Worm (Caenorhabditis elegans) whole organism, L4 larva: ENCODE data around the gene sym-1.

ENCODE experiments used
- F10B5.3 ChIP-seq: sonication (generic microtip); optimal IDR thresholded peaks from 2 replicates; lab custom pipeline; 2016; ENCODE audit warnings: mild to moderate bottlenecking, missing genetic modification characterization, missing compliant biosample characterization
- F37D6.2 ChIP-seq: sonication (generic microtip); optimal IDR thresholded peaks from 2 replicates; lab custom pipeline; 2016; ENCODE audit warnings: mild to moderate bottlenecking, missing genetic modification characterization, missing compliant biosample characterization
- T26A8.4 ChIP-seq: fragments of 200-800 bp; sonication (Bioruptor generic); IDR thresholded peaks from 2 replicates; pipeline ENCODE4 v1.3.6; 2022; ENCODE audit warnings: missing genetic modification characterization, missing compliant biosample characterization
- aha-1 ChIP-seq: fragments of 150-350 bp; peaks from one replicate; lab custom pipeline; 2014; ENCODE audit warnings: missing biosample characterization, missing genetic modification characterization
- aly-2 ChIP-seq: sonication (generic microtip); optimal IDR thresholded peaks from 2 replicates; lab custom pipeline; 2018; ENCODE audit warnings: missing biosample characterization, missing genetic modification characterization
- ceh-28 ChIP-seq: fragments of 150-350 bp; optimal IDR thresholded peaks from 2 replicates; lab custom pipeline; 2014; ENCODE audit warnings: missing biosample characterization, missing genetic modification reagents, missing genetic modification characterization
- ctbp-1 ChIP-seq: fragments of 200-800 bp; sonication (Bioruptor generic); IDR thresholded peaks from 2 replicates; pipeline ENCODE4 v1.3.6; 2022; ENCODE audit warnings: missing genetic modification reagents, missing genetic modification characterization, missing compliant biosample characterization
- daf-16 ChIP-seq, 3 experiments: sonication (generic microtip); optimal IDR thresholded peaks; 2 replicates each; lab custom pipeline; 2016 to 2017; ENCODE audit warnings: missing genetic modification characterization in 3 of 3, missing genetic modification reagents in 3 of 3, mild to moderate bottlenecking in 2 of 3, missing compliant biosample characterization in 2 of 3, missing biosample characterization in 1 of 3, moderate library complexity in 1 of 3
- daf-19 ChIP-seq: fragments of 200-800 bp; sonication (Bioruptor generic); conservative IDR thresholded peaks from 2 replicates; pipeline ENCODE4 v1.3.6; 2022; ENCODE audit warnings: missing genetic modification characterization, missing compliant biosample characterization
- dmd-8 ChIP-seq: fragments of 200-800 bp; sonication (Bioruptor generic); IDR thresholded peaks from 2 replicates; pipeline ENCODE4 v1.3.6; 2022; ENCODE audit warnings: missing genetic modification characterization, missing compliant biosample characterization
- duxl-1 ChIP-seq: sonication (generic microtip); optimal IDR thresholded peaks from 2 replicates; lab custom pipeline; 2016; ENCODE audit warnings: mild to moderate bottlenecking, missing genetic modification characterization, moderate library complexity, missing compliant biosample characterization; ENCODE audit not compliant: poor library complexity
- egl-27 ChIP-seq: sonication (generic microtip); optimal IDR thresholded peaks from 3 replicates; lab custom pipeline; 2017; ENCODE audit warnings: missing biosample characterization, missing genetic modification reagents, missing genetic modification characterization
- fkh-10 ChIP-seq: fragments of 150-350 bp; optimal IDR thresholded peaks from 2 replicates; lab custom pipeline; 2014; ENCODE audit warnings: missing biosample characterization, missing genetic modification reagents, missing genetic modification characterization
- fos-1 ChIP-seq: fragments of 150-350 bp; optimal IDR thresholded peaks from 2 replicates; lab custom pipeline; 2014; ENCODE audit warnings: missing biosample characterization, missing genetic modification characterization
- hlh-11 ChIP-seq: fragments of 200-800 bp; sonication (Bioruptor generic); optimal IDR thresholded peaks from 2 replicates; lab custom pipeline; 2018; ENCODE audit warnings: mild to moderate bottlenecking, missing genetic modification characterization, missing compliant biosample characterization
- hlh-30 ChIP-seq: sonication (generic microtip); optimal IDR thresholded peaks from 2 replicates; lab custom pipeline; 2017; ENCODE audit warnings: antibody characterized with exemption, mild to moderate bottlenecking, missing genetic modification characterization, missing compliant biosample characterization; ENCODE audit not compliant: insufficient read depth
- jun-1 ChIP-seq: fragments of 150-350 bp; optimal IDR thresholded peaks from 2 replicates; lab custom pipeline; 2014; ENCODE audit warnings: missing biosample characterization, missing genetic modification reagents, missing genetic modification characterization
- lim-7 ChIP-seq: fragments of 200-800 bp; sonication (Bioruptor generic); IDR thresholded peaks from 2 replicates; pipeline ENCODE4 v1.3.6; 2022; ENCODE audit warnings: missing genetic modification characterization, missing compliant biosample characterization
- lin-13 ChIP-seq: fragments of 150-350 bp; optimal IDR thresholded peaks from 2 replicates; lab custom pipeline; 2014; ENCODE audit warnings: missing biosample characterization, missing genetic modification reagents, missing genetic modification characterization
- lin-15B ChIP-seq: fragments of 150-350 bp; sonication (generic microtip); optimal IDR thresholded peaks from 3 replicates; lab custom pipeline; 2014; ENCODE audit warnings: missing biosample characterization, missing genetic modification characterization
- lin-29 ChIP-seq: fragments of 200-800 bp; sonication (Bioruptor generic); IDR thresholded peaks from 2 replicates; pipeline ENCODE4 v1.3.6; 2022; ENCODE audit warnings: missing genetic modification reagents, missing genetic modification characterization, missing compliant biosample characterization
- lin-38 ChIP-seq: fragments of 200-800 bp; sonication (Bioruptor generic); IDR thresholded peaks from 2 replicates; pipeline ENCODE4 v1.3.6; 2022; ENCODE audit warnings: missing genetic modification reagents, missing genetic modification characterization, missing compliant biosample characterization
- madf-5 ChIP-seq, 2 experiments: fragments of 200-800 bp; sonication (Bioruptor generic); IDR thresholded peaks; 2 replicates each; pipeline ENCODE4 v1.3.6; 2022; ENCODE audit warnings: missing compliant biosample characterization in 2 of 2, missing genetic modification characterization in 2 of 2
- madf-9 ChIP-seq: fragments of 200-800 bp; sonication (Bioruptor generic); conservative IDR thresholded peaks from 2 replicates; pipeline ENCODE4 v1.3.6; 2022; ENCODE audit warnings: missing genetic modification reagents, missing genetic modification characterization, missing compliant biosample characterization
- mdt-29 ChIP-seq: fragments of 200-800 bp; sonication (Bioruptor generic); IDR thresholded peaks from 2 replicates; pipeline ENCODE4 v1.3.6; 2022; ENCODE audit warnings: missing genetic modification reagents, missing genetic modification characterization, missing compliant biosample characterization
- mes-2 ChIP-seq: sonication (generic microtip); optimal IDR thresholded peaks from 2 replicates; lab custom pipeline; 2016; ENCODE audit warnings: missing genotype, mild to moderate bottlenecking, missing genetic modification characterization, missing compliant biosample characterization; ENCODE audit not compliant: poor library complexity, severe bottlenecking
- mxl-3 ChIP-seq: fragments of 200-800 bp; sonication (Bioruptor generic); optimal IDR thresholded peaks from 2 replicates; lab custom pipeline; 2018; ENCODE audit warnings: mild to moderate bottlenecking, missing genetic modification characterization, missing compliant biosample characterization
- nhr-10 ChIP-seq: fragments of 150-350 bp; optimal IDR thresholded peaks from 2 replicates; lab custom pipeline; 2014; ENCODE audit warnings: missing biosample characterization, missing genetic modification characterization
- nhr-237 ChIP-seq: sonication (generic microtip); optimal IDR thresholded peaks from 2 replicates; lab custom pipeline; 2017; ENCODE audit warnings: missing biosample characterization, missing genetic modification characterization
- nhr-28 ChIP-seq: fragments of 150-350 bp; optimal IDR thresholded peaks from 2 replicates; lab custom pipeline; 2014; ENCODE audit warnings: missing biosample characterization, missing genetic modification characterization
- nhr-48 ChIP-seq: sonication (generic microtip); optimal IDR thresholded peaks from 2 replicates; lab custom pipeline; 2016; ENCODE audit warnings: mild to moderate bottlenecking, missing genetic modification characterization, missing compliant biosample characterization
- nhr-6 ChIP-seq: fragments of 150-350 bp; optimal IDR thresholded peaks from 2 replicates; lab custom pipeline; 2014; ENCODE audit warnings: missing biosample characterization, missing genetic modification characterization
- nhr-76 ChIP-seq: fragments of 150-350 bp; optimal IDR thresholded peaks from 2 replicates; lab custom pipeline; 2014; ENCODE audit warnings: missing biosample characterization, missing genetic modification characterization
- pha-4 ChIP-seq, 2 experiments: fragments of 150-350 bp in 1 of 2; fragments of 200-800 bp in 1 of 2; sonication (Bioruptor generic) in 1 of 2; IDR thresholded peaks in 1 of 2; optimal IDR thresholded peaks in 1 of 2; 2 replicates each; pipeline versions ENCODE4 v1.3.6 to Lab custom; 2014 to 2022; ENCODE audit warnings: missing genetic modification characterization in 2 of 2, missing genetic modification reagents in 2 of 2, missing biosample characterization in 1 of 2, missing compliant biosample characterization in 1 of 2
- rbr-2 ChIP-seq: sonication (generic microtip); optimal IDR thresholded peaks from 2 replicates; lab custom pipeline; 2016; ENCODE audit warnings: missing genotype, missing genetic modification characterization, missing compliant biosample characterization
- sdz-12 ChIP-seq: fragments of 200-800 bp; sonication (Bioruptor generic); optimal IDR thresholded peaks from 2 replicates; lab custom pipeline; 2018; ENCODE audit warnings: mild to moderate bottlenecking, missing genetic modification characterization, missing compliant biosample characterization
- skn-1 ChIP-seq: fragments of 150-350 bp; optimal IDR thresholded peaks from 2 replicates; lab custom pipeline; 2014; ENCODE audit warnings: missing biosample characterization, missing genetic modification characterization
- snpc-1.2 ChIP-seq: fragments of 200-800 bp; sonication (Bioruptor generic); IDR thresholded peaks from 2 replicates; pipeline ENCODE4 v1.3.6; 2022; ENCODE audit warnings: missing genetic modification reagents, missing genetic modification characterization, missing compliant biosample characterization
- spr-1 ChIP-seq: sonication (generic microtip); optimal IDR thresholded peaks from 2 replicates; lab custom pipeline; 2016; ENCODE audit warnings: mild to moderate bottlenecking, missing genetic modification characterization, missing compliant biosample characterization
- spr-3 ChIP-seq: fragments of 200-800 bp; sonication (Bioruptor generic); optimal IDR thresholded peaks from 2 replicates; lab custom pipeline; 2018; ENCODE audit warnings: mild to moderate bottlenecking, missing genetic modification characterization, missing compliant biosample characterization
- tag-97 ChIP-seq: fragments of 200-800 bp; sonication (Bioruptor generic); IDR thresholded peaks from 2 replicates; pipeline ENCODE4 v1.3.6; 2022; ENCODE audit warnings: missing genetic modification characterization, missing compliant biosample characterization
- unc-39 ChIP-seq: sonication (generic microtip); optimal IDR thresholded peaks from 2 replicates; lab custom pipeline; 2017; ENCODE audit warnings: missing biosample characterization, missing genetic modification characterization
- unc-62 ChIP-seq, 3 experiments: fragments of 150-350 bp in 1 of 3; sonication (generic microtip); optimal IDR thresholded peaks in 2 of 3; peaks in 1 of 3; 1 replicate in 1 of 3; 2 replicates in 2 of 3; lab custom pipeline; 2014 to 2017; ENCODE audit warnings: missing biosample characterization in 3 of 3, missing genetic modification characterization in 3 of 3, missing genetic modification reagents in 3 of 3, missing genotype in 1 of 3
- zfp-2 ChIP-seq: sonication (generic microtip); optimal IDR thresholded peaks from 2 replicates; lab custom pipeline; 2016; ENCODE audit warnings: mild to moderate bottlenecking, missing genetic modification characterization, missing compliant biosample characterization
- zip-11 ChIP-seq: fragments of 200-800 bp; sonication (Bioruptor generic); IDR thresholded peaks from 2 replicates; pipeline ENCODE4 v1.3.6; 2022; ENCODE audit warnings: missing genetic modification characterization, missing compliant biosample characterization
- ztf-11 ChIP-seq: fragments of 150-350 bp; optimal IDR thresholded peaks from 2 replicates; lab custom pipeline; 2014; ENCODE audit warnings: missing biosample characterization, missing genetic modification characterization

The sym-1 gene

ce11 chrX:14561416-14561973 lies 19.9 kb upstream of the sym-1 start (continued):
- no peak for TF ChIP-seq daf-16 (GFP tag; optimal IDR thresholded peaks at IDR 0.05; lab: Kevin White, UChicago)
- peak; percentile 53 for TF ChIP-seq daf-16 (tag; optimal IDR thresholded peaks at IDR 0.05; lab: Kevin White, UChicago)
- no peak for TF ChIP-seq duxl-1
- TF ChIP-seq madf-5 (GFP tag; IDR thresholded peaks at IDR 0.05; lab: Robert Waterston, UW): no peak
- TF ChIP-seq mxl-3 (GFP tag; lab: Kevin White, UChicago): no peak
- TF ChIP-seq unc-39: no peak
- peak; percentile 81 for TF ChIP-seq hlh-11 (tag; lab: Kevin White, UChicago)
- TF ChIP-seq nhr-237 (tag; lab: Kevin White, UChicago): no peak

DNA sequence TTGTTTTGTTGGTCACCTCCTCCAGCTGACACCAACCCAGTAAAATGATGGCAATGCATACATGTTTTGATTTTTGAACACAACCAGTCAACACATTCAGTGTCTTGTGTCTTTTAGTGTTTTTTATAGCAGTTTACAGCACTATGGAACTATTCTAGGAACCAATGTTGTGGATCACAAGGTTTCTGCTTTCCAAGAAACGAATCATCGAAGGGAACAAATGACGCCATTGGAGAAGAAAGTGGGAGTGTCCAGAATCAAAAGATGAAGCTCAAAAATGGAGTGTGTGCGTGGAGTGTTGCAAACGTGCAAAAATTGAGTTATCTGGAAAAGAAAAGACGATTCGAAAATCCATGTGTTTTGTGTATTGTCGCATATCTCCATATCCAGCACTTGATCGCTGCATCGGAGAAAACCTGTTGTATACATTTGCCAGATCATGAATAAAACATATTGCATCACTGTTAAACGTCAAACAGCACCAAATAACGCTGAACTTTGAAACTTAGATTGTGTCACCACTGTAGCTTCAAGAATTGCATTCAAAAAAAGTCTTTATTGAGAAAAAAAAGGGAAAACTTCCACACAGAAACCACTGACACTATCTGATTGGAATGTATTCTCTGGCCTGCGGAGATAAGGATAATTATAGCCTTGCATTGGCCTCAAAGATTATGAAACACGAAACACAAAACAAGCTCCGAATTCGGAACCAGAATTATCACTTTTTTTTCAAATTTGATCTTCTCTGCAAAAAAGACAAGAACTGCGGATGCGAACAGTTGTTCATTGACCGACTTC lies 18.9 kb upstream of the sym-1 start:
- TF ChIP-seq tag-97 (GFP tag; lab: Robert Waterston, UW) (no peak), madf-9 (GFP tag; lab: Robert Waterston, UW) (no peak), rbr-2 (tag; lab: Kevin White, UChicago) (no peak), dmd-8 (GFP tag; lab: Robert Waterston, UW) (no peak), lin-13 (GFP tag; lab: Kevin White, UChicago) (peak; percentile 58), daf-16 (GFP tag; optimal IDR thresholded peaks at IDR 0.05; lab: Kevin White, UChicago) (peak in 1 of 2 experiments; percentile 36), daf-16 (tag; optimal IDR thresholded peaks at IDR 0.05; lab: Kevin White, UChicago) (peak; percentile 28), lim-7 (GFP tag; lab: Robert Waterston, UW) (no peak), ctbp-1 (GFP tag; lab: Robert Waterston, UW) (peak; percentile 89), nhr-10 (tag; lab: Kevin White, UChicago) (no peak), zfp-2 (no peak), spr-3 (no peak), lin-38 (GFP tag; lab: Robert Waterston, UW) (no peak), fkh-10 (GFP tag; lab: Kevin White, UChicago) (peak; percentile 9), jun-1 (tag; lab: Kevin White, UChicago) (no peak), daf-19 (GFP tag; lab: Robert Waterston, UW) (no peak), snpc-1.2 (GFP tag; lab: Robert Waterston, UW) (no peak), nhr-48 (tag; lab: Kevin White, UChicago) (peak; percentile 90), zip-11 (no peak), mes-2 (peak; percentile 7), ztf-11 (tag; lab: Kevin White, UChicago) (no peak), nhr-237 (tag; lab: Kevin White, UChicago) (no peak), egl-27 (tag; lab: Kevin White, UChicago) (no peak), ceh-28 (tag; lab: Kevin White, UChicago) (no peak), aha-1 (tag; lab: Kevin White, UChicago) (peak; percentile 98), fos-1 (tag; lab: Kevin White, UChicago) (no peak), hlh-30 (tag; lab: Kevin White, UChicago) (peak; percentile 78), mdt-29 (GFP tag; lab: Robert Waterston, UW) (peak; percentile 30; the same call in 1 of the 2 replicates), mxl-3 (GFP tag; lab: Kevin White, UChicago) (no peak), nhr-28 (tag; lab: Kevin White, UChicago) (peak; percentile 91), nhr-76 (tag; lab: Kevin White, UChicago) (no peak), lin-29 (GFP tag; lab: Robert Waterston, UW) (no peak), spr-1 (tag; lab: Kevin White, UChicago) (no peak), F37D6.2 (peak; percentile 77), sdz-12 (GFP tag; lab: Kevin White, UChicago) (no peak), lin-15B (tag; lab: Kevin White, UChicago) (no peak), unc-62 (GFP tag; optimal IDR thresholded peaks at IDR 0.05 in 1 of 2; lab: Kevin White, UChicago) (peak in 1 of 2 experiments; percentile 23), unc-62 (tag; optimal IDR thresholded peaks at IDR 0.05; lab: Kevin White, UChicago) (no peak), F10B5.3 (no peak), nhr-6 (tag; lab: Kevin White, UChicago) (peak; percentile 7), T26A8.4 (no peak), madf-5 (GFP tag; IDR thresholded peaks at IDR 0.05; lab: Robert Waterston, UW) (no peak), pha-4 (GFP tag; IDR thresholded peaks at IDR 0.05; lab: Robert Waterston, UW) (peak; percentile 34; the same call in 1 of the 2 replicates), pha-4 (tag; optimal IDR thresholded peaks at IDR 0.05; lab: Kevin White, UChicago) (no peak), skn-1 (tag; lab: Kevin White, UChicago) (no peak), aly-2 (tag; lab: Kevin White, UChicago) (no peak)
